Worm (Caenorhabditis elegans) whole organism, young adult: Measurements from ENCODE around the gene meg-3.

ENCODE experiments used
- F57C9.4 ChIP-seq: sonication (generic microtip); optimal IDR thresholded peaks from 2 replicates; lab custom pipeline; 2017; ENCODE audit warnings: mild to moderate bottlenecking, missing genetic modification characterization, missing compliant biosample characterization
- K11D2.4 ChIP-seq: fragments of 200-800 bp; sonication (Bioruptor generic); IDR thresholded peaks from 2 replicates; pipeline ENCODE4 v1.3.6; 2022; ENCODE audit warnings: missing genetic modification reagents, missing genetic modification characterization, missing compliant biosample characterization
- athp-1 ChIP-seq: sonication (generic microtip); optimal IDR thresholded peaks from 2 replicates; lab custom pipeline; 2017; ENCODE audit warnings: mild to moderate bottlenecking, missing genetic modification characterization, missing compliant biosample characterization
- ceh-100 ChIP-seq: fragments of 200-800 bp; sonication (Bioruptor generic); IDR thresholded peaks from 2 replicates; pipeline ENCODE4 v1.3.6; 2022; ENCODE audit warnings: missing genetic modification reagents, missing genetic modification characterization, missing compliant biosample characterization
- dpl-1 ChIP-seq: fragments of 150-350 bp; optimal IDR thresholded peaks from 2 replicates; lab custom pipeline; 2014; ENCODE audit warnings: missing biosample characterization, missing genetic modification reagents, missing genetic modification characterization
- egl-18 ChIP-seq: fragments of 200-800 bp; sonication (Bioruptor generic); IDR thresholded peaks from 2 replicates; pipeline ENCODE4 v1.3.6; 2022; ENCODE audit warnings: missing genetic modification reagents, missing genetic modification characterization, missing compliant biosample characterization
- let-526 ChIP-seq: fragments of 200-800 bp; sonication (Bioruptor generic); IDR thresholded peaks from 2 replicates; pipeline ENCODE4 v1.3.6; 2022; ENCODE audit warnings: missing genetic modification reagents, missing genetic modification characterization, missing compliant biosample characterization
- let-607 ChIP-seq, 2 experiments: fragments of 200-800 bp in 1 of 2; sonication (Bioruptor generic) in 1 of 2; sonication (generic microtip) in 1 of 2; optimal IDR thresholded peaks; 2 replicates each; lab custom pipeline; 2016 to 2018; ENCODE audit warnings: mild to moderate bottlenecking in 2 of 2, missing compliant biosample characterization in 2 of 2, missing genetic modification characterization in 2 of 2, moderate library complexity in 2 of 2, missing genotype in 1 of 2
- mel-28 ChIP-seq: sonication (generic microtip); optimal IDR thresholded peaks from 2 replicates; lab custom pipeline; 2016; ENCODE audit warnings: borderline replicate concordance, mild to moderate bottlenecking, missing genetic modification characterization, missing compliant biosample characterization
- nfya-1 ChIP-seq: sonication (generic microtip); optimal IDR thresholded peaks from 2 replicates; lab custom pipeline; 2017; ENCODE audit warnings: antibody characterized with exemption, missing compliant biosample characterization, missing genetic modification characterization, borderline replicate concordance; ENCODE audit not compliant: insufficient read depth
- snpc-4 ChIP-seq, 5 experiments: fragments of 150-350 bp in 1 of 5; sonication (generic microtip) in 4 of 5; optimal IDR thresholded peaks; 2 replicates each; lab custom pipeline; 2014 to 2018; ENCODE audit warnings: missing genetic modification characterization in 5 of 5, missing biosample characterization in 3 of 5, antibody characterized with exemption in 2 of 5, mild to moderate bottlenecking in 2 of 5, missing compliant biosample characterization in 2 of 5, missing genotype in 2 of 5, moderate library complexity in 2 of 5, missing genetic modification reagents in 1 of 5
- tlf-1 ChIP-seq: fragments of 200-800 bp; sonication (Bioruptor generic); optimal IDR thresholded peaks from 2 replicates; lab custom pipeline; 2018; ENCODE audit warnings: mild to moderate bottlenecking, missing genetic modification characterization, missing compliant biosample characterization
- zfh-2 ChIP-seq: fragments of 200-800 bp; sonication (Bioruptor generic); conservative IDR thresholded peaks from 2 replicates; pipeline ENCODE4 v1.3.6; 2022; ENCODE audit warnings: missing genetic modification reagents, missing genetic modification characterization, missing compliant biosample characterization

DNA sequence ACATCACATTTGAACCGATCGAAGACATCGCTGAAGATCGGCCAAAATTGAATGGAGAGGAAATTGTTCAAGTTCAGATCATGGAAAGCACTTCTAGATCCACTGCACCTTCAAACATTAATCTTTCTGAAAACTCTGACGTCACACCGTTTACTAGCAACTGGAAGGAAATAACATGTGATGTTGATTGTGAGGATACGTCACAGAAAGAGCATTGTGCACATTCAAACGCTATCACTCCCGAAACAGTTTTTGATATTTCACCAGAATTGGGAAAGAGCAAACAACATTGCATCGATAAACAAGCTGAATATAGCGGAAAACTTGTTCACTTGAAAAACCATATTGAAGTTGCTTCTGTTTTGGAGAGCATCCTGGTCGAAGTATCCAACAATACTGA is 32.2 kb upstream of the meg-3 start:
- no peak for TF ChIP-seq let-526 (GFP tag; lab: Robert Waterston, UW)
- TF ChIP-seq athp-1 (tag; lab: Kevin White, UChicago) = no peak
- TF ChIP-seq zfh-2 (GFP tag; lab: Robert Waterston, UW) = no peak
- no peak for TF ChIP-seq tlf-1 (GFP tag; lab: Kevin White, UChicago)
- no peak for TF ChIP-seq ceh-100 (GFP tag; lab: Robert Waterston, UW)
- no peak for TF ChIP-seq K11D2.4 (GFP tag; lab: Robert Waterston, UW)
- TF ChIP-seq F57C9.4 (tag; lab: Kevin White, UChicago) = no peak
- TF ChIP-seq snpc-4 (GFP tag; optimal IDR thresholded peaks at IDR 0.05; lab: Kevin White, UChicago) = no peak
- no peak for TF ChIP-seq snpc-4 (tag; optimal IDR thresholded peaks at IDR 0.05; lab: Kevin White, UChicago)
- no peak for TF ChIP-seq mel-28
- no peak for TF ChIP-seq nfya-1 (tag; lab: Kevin White, UChicago)
- TF ChIP-seq let-607 (tag; optimal IDR thresholded peaks at IDR 0.05; lab: Kevin White, UChicago) = no peak
- no peak for TF ChIP-seq dpl-1 (GFP tag; lab: Kevin White, UChicago)
- no peak for TF ChIP-seq egl-18 (GFP tag; lab: Robert Waterston, UW)
